Fruit fly (Drosophila melanogaster) whole organism, embryonic: ENCODE results near the gene CG13117.

Experiments
- CG10565 ChIP-seq: fragments of 200-800 bp; sonication (Bioruptor generic); optimal IDR thresholded peaks from 3 replicates; lab custom pipeline; 2016; ENCODE audit warnings: missing biosample characterization, mild to moderate bottlenecking, missing genetic modification characterization
- CG11398 ChIP-seq: fragments of 200-800 bp; sonication (Bioruptor generic); optimal IDR thresholded peaks from 2 replicates; lab custom pipeline; 2016; ENCODE audit warnings: missing biosample characterization, missing genetic modification characterization
- CG13624 ChIP-seq: fragments of 200-800 bp; sonication (Bioruptor generic); optimal IDR thresholded peaks from 2 replicates; lab custom pipeline; 2016; ENCODE audit warnings: missing biosample characterization, missing genetic modification characterization
- CG14014 ChIP-seq: fragments of 200-800 bp; sonication (Bioruptor generic); IDR thresholded peaks from 2 replicates; pipeline ENCODE4 v1.3.6; 2022; ENCODE audit warnings: missing biosample characterization, missing genetic modification characterization
- CG14441 ChIP-seq: fragments of 200-800 bp; sonication (Bioruptor generic); IDR thresholded peaks from 2 replicates; pipeline ENCODE4 v1.3.6; 2022; ENCODE audit warnings: missing biosample characterization, missing genetic modification characterization
- CG15601 ChIP-seq: fragments of 200-800 bp; sonication (Bioruptor generic); optimal IDR thresholded peaks from 3 replicates; lab custom pipeline; 2019; ENCODE audit warnings: missing biosample characterization, mild to moderate bottlenecking, missing genetic modification characterization, moderate library complexity
- CG16813 ChIP-seq: fragments of 200-800 bp; sonication (Bioruptor generic); IDR thresholded peaks from 3 replicates; pipeline ENCODE4 v1.3.6; 2022; ENCODE audit warnings: missing biosample characterization, missing genetic modification characterization; ENCODE audit not compliant: partially characterized antibody
- CG18619 ChIP-seq: fragments of 200-800 bp; sonication (Bioruptor generic); optimal IDR thresholded peaks from 3 replicates; lab custom pipeline; 2017; ENCODE audit warnings: missing biosample characterization, mild to moderate bottlenecking, missing genetic modification characterization
- CG2202 ChIP-seq: fragments of 200-800 bp; sonication (Bioruptor generic); optimal IDR thresholded peaks from 2 replicates; lab custom pipeline; 2018; ENCODE audit warnings: missing biosample characterization, mild to moderate bottlenecking, missing genetic modification characterization
- CG31224 ChIP-seq: fragments of 200-800 bp; sonication (Bioruptor generic); IDR thresholded peaks from 2 replicates; pipeline ENCODE4 v1.3.6; 2022; ENCODE audit warnings: missing biosample characterization, missing genetic modification characterization
- CG32767 ChIP-seq: fragments of 200-800 bp; sonication (Bioruptor generic); IDR thresholded peaks from 2 replicates; pipeline ENCODE4 v1.3.6; 2022; ENCODE audit warnings: missing biosample characterization, missing genetic modification characterization
- CG4328 ChIP-seq: fragments of 200-800 bp; sonication (Bioruptor generic); optimal IDR thresholded peaks from 3 replicates; lab custom pipeline; 2017; ENCODE audit warnings: missing biosample characterization, missing genetic modification reagents, missing genetic modification characterization
- CG4360 ChIP-seq: fragments of 200-800 bp; sonication (Bioruptor generic); IDR thresholded peaks from 2 replicates; pipeline ENCODE4 v1.3.6; 2022; ENCODE audit warnings: missing biosample characterization, missing genetic modification characterization
- CG6765 ChIP-seq: fragments of 200-800 bp; sonication (Bioruptor generic); optimal IDR thresholded peaks from 3 replicates; lab custom pipeline; 2017; ENCODE audit warnings: missing biosample characterization, mild to moderate bottlenecking, missing genetic modification characterization
- CG6854 ChIP-seq: fragments of 200-800 bp; sonication (Bioruptor generic); optimal IDR thresholded peaks from 3 replicates; lab custom pipeline; 2017; ENCODE audit warnings: missing biosample characterization, mild to moderate bottlenecking, missing genetic modification characterization
- CG7745 ChIP-seq: fragments of 200-800 bp; sonication (Bioruptor generic); optimal IDR thresholded peaks from 2 replicates; lab custom pipeline; 2018; ENCODE audit warnings: missing biosample characterization, mild to moderate bottlenecking, missing genetic modification characterization, moderate library complexity
- CG8089 ChIP-seq: fragments of 200-800 bp; sonication (Bioruptor generic); optimal IDR thresholded peaks from 3 replicates; lab custom pipeline; 2016; ENCODE audit warnings: missing biosample characterization, missing genetic modification characterization
- CG9727 ChIP-seq: fragments of 200-800 bp; sonication (Bioruptor generic); optimal IDR thresholded peaks from 3 replicates; lab custom pipeline; 2017; ENCODE audit warnings: missing biosample characterization, mild to moderate bottlenecking, missing genetic modification characterization
- D19A ChIP-seq: fragments of 200-800 bp; optimal IDR thresholded peaks from 3 replicates; lab custom pipeline; 2019; ENCODE audit warnings: missing biosample characterization, mild to moderate bottlenecking, missing genetic modification characterization, moderate library complexity
- D19B ChIP-seq: fragments of 200-800 bp; sonication (Bioruptor generic); optimal IDR thresholded peaks from 2 replicates; lab custom pipeline; 2017; ENCODE audit warnings: missing biosample characterization, mild to moderate bottlenecking, missing genetic modification characterization
- Dek ChIP-seq: fragments of 200-800 bp; sonication (Bioruptor generic); optimal IDR thresholded peaks from 3 replicates; lab custom pipeline; 2019; ENCODE audit warnings: missing biosample characterization, mild to moderate bottlenecking, missing genetic modification characterization, moderate library complexity
- Dip2 ChIP-seq: fragments of 200-800 bp; sonication (Bioruptor generic); IDR thresholded peaks from 2 replicates; pipeline ENCODE4 v1.3.6; 2022; ENCODE audit warnings: missing biosample characterization, missing genetic modification characterization
- Gug ChIP-seq: fragments of 200-800 bp; sonication (Bioruptor generic); IDR thresholded peaks from 4 replicates; pipeline ENCODE4 v1.3.6; 2022; ENCODE audit warnings: missing biosample characterization, missing genetic modification characterization
- H2.0 ChIP-seq: fragments of 200-800 bp; sonication (Bioruptor generic); IDR thresholded peaks from 2 replicates; pipeline ENCODE4 v1.3.6; 2022; ENCODE audit warnings: missing biosample characterization, missing genetic modification characterization
- Jarid2 ChIP-seq: fragments of 200-800 bp; sonication (Bioruptor generic); optimal IDR thresholded peaks from 3 replicates; lab custom pipeline; 2017; ENCODE audit warnings: mild to moderate bottlenecking, missing biosample characterization, missing genetic modification reagents, missing genetic modification characterization
- Max ChIP-seq: fragments of 200-800 bp; sonication (Bioruptor generic); optimal IDR thresholded peaks from 2 replicates; lab custom pipeline; 2016; ENCODE audit warnings: missing biosample characterization, mild to moderate bottlenecking, missing genetic modification characterization
- Optix ChIP-seq: fragments of 200-800 bp; sonication (Bioruptor generic); IDR thresholded peaks from 3 replicates; pipeline ENCODE4 v1.3.6; 2022; ENCODE audit warnings: missing biosample characterization, missing genetic modification characterization
- Rfx ChIP-seq: fragments of 200-800 bp; sonication (Bioruptor generic); IDR thresholded peaks from 2 replicates; pipeline ENCODE4 v1.3.6; 2022; ENCODE audit warnings: missing biosample characterization, missing genetic modification characterization
- Sox102F ChIP-seq: fragments of 200-800 bp; sonication (Bioruptor generic); optimal IDR thresholded peaks from 2 replicates; lab custom pipeline; 2018; ENCODE audit warnings: missing biosample characterization, mild to moderate bottlenecking, missing genetic modification characterization, moderate library complexity
- Sry-δ ChIP-seq: fragments of 200-800 bp; sonication (Bioruptor generic); optimal IDR thresholded peaks from 2 replicates; lab custom pipeline; 2016; ENCODE audit warnings: missing biosample characterization, missing genetic modification characterization
- Ssrp ChIP-seq: fragments of 200-800 bp; sonication (Bioruptor generic); optimal IDR thresholded peaks from 2 replicates; lab custom pipeline; 2018; ENCODE audit warnings: missing biosample characterization, mild to moderate bottlenecking, missing genetic modification characterization, moderate library complexity
- Stat92E ChIP-seq, 3 experiments: fragments of >200 bp in 2 of 3; fragments of 200-800 bp in 1 of 3; sonication (Bioruptor generic) in 1 of 3; optimal IDR thresholded peaks; 2 replicates each; lab custom pipeline; 2017 to 2019; ENCODE audit warnings: missing biosample characterization in 3 of 3, missing genetic modification characterization in 3 of 3, mild to moderate bottlenecking in 1 of 3, moderate library complexity in 1 of 3
- ac ChIP-seq: fragments of 200-800 bp; sonication (Bioruptor generic); optimal IDR thresholded peaks from 3 replicates; lab custom pipeline; 2017; ENCODE audit warnings: missing biosample characterization, mild to moderate bottlenecking, missing genetic modification characterization
- az2 ChIP-seq: fragments of 200-800 bp; sonication (Bioruptor generic); optimal IDR thresholded peaks from 3 replicates; lab custom pipeline; 2016; ENCODE audit warnings: missing biosample characterization, missing genetic modification characterization
- bigmax ChIP-seq: fragments of 200-800 bp; sonication (Bioruptor generic); optimal IDR thresholded peaks from 2 replicates; lab custom pipeline; 2018; ENCODE audit warnings: missing biosample characterization, mild to moderate bottlenecking, missing genetic modification characterization
- btn ChIP-seq: fragments of 200-800 bp; sonication (Bioruptor generic); optimal IDR thresholded peaks from 2 replicates; lab custom pipeline; 2016; ENCODE audit warnings: missing biosample characterization, missing genetic modification characterization
- chinmo ChIP-seq: fragments of 200-800 bp; sonication (Bioruptor generic); IDR thresholded peaks from 4 replicates; pipeline ENCODE4 v1.3.6; 2022; ENCODE audit warnings: missing biosample characterization, missing genetic modification characterization; ENCODE audit not compliant: partially characterized antibody
- crc ChIP-seq: fragments of 200-800 bp; sonication (Bioruptor generic); optimal IDR thresholded peaks from 2 replicates; lab custom pipeline; 2016; ENCODE audit warnings: missing biosample characterization, missing genetic modification characterization
- croc ChIP-seq: fragments of 200-800 bp; sonication (Bioruptor generic); conservative IDR thresholded peaks from 3 replicates; pipeline ENCODE4 v1.3.6; 2022; ENCODE audit warnings: missing biosample characterization, missing genetic modification characterization
- disco-r ChIP-seq: fragments of 200-800 bp; sonication (Bioruptor generic); optimal IDR thresholded peaks from 2 replicates; lab custom pipeline; 2016; ENCODE audit warnings: missing biosample characterization, missing genetic modification characterization
- eve ChIP-seq, 2 experiments: fragments of >200 bp; optimal IDR thresholded peaks; 2 replicates each; lab custom pipeline; 2017; ENCODE audit warnings: missing biosample characterization in 2 of 2, missing genetic modification characterization in 2 of 2
- eyg ChIP-seq: fragments of 200-800 bp; sonication (Bioruptor generic); optimal IDR thresholded peaks from 3 replicates; lab custom pipeline; 2016; ENCODE audit warnings: missing biosample characterization, missing genetic modification characterization
- grau ChIP-seq: fragments of 200-800 bp; optimal IDR thresholded peaks from 3 replicates; lab custom pipeline; 2019; ENCODE audit warnings: missing biosample characterization, mild to moderate bottlenecking, missing genetic modification characterization, moderate library complexity
- grn ChIP-seq: fragments of 200-800 bp; sonication (Bioruptor generic); optimal IDR thresholded peaks from 3 replicates; lab custom pipeline; 2017; ENCODE audit warnings: missing biosample characterization, missing genetic modification characterization
- h ChIP-seq: fragments of >200 bp; optimal IDR thresholded peaks from 2 replicates; lab custom pipeline; 2017
- jumu ChIP-seq: fragments of 200-800 bp; sonication (Bioruptor generic); optimal IDR thresholded peaks from 3 replicates; lab custom pipeline; 2016; ENCODE audit warnings: missing biosample characterization, missing genetic modification characterization
- ken ChIP-seq: fragments of 200-800 bp; sonication (Bioruptor generic); IDR thresholded peaks from 3 replicates; pipeline ENCODE4 v1.3.6; 2022; ENCODE audit warnings: missing biosample characterization, missing genetic modification characterization
- lab ChIP-seq: fragments of 200-800 bp; sonication (Bioruptor generic); optimal IDR thresholded peaks from 3 replicates; lab custom pipeline; 2017; ENCODE audit warnings: missing biosample characterization, missing genetic modification characterization, mild to moderate bottlenecking, moderate library complexity, missing genetic modification reagents
- pfk ChIP-seq: fragments of 200-800 bp; sonication (Bioruptor generic); optimal IDR thresholded peaks from 2 replicates; lab custom pipeline; 2018; ENCODE audit warnings: missing biosample characterization, mild to moderate bottlenecking, missing genetic modification characterization, moderate library complexity
- pnt ChIP-seq: fragments of 200-800 bp; sonication (Bioruptor generic); optimal IDR thresholded peaks from 3 replicates; lab custom pipeline; 2016; ENCODE audit warnings: missing biosample characterization, missing genetic modification characterization
- run ChIP-seq: fragments of 200-800 bp; sonication (Bioruptor generic); optimal IDR thresholded peaks from 3 replicates; lab custom pipeline; 2018; ENCODE audit warnings: missing biosample characterization, mild to moderate bottlenecking, missing genetic modification characterization
- tio ChIP-seq: fragments of 200-800 bp; sonication (Bioruptor generic); optimal IDR thresholded peaks from 2 replicates; lab custom pipeline; 2017; ENCODE audit warnings: missing biosample characterization, missing genetic modification characterization, inconsistent platforms

CG13117 gene

dm6 chr2L:9699615-9700014 lies 36.8 kb upstream of the CG13117 start, which contains the start of gene hoip (continued):
- TF ChIP-seq jumu (no peak), Ssrp (tag; lab: Kevin White, UChicago) (no peak), CG11398 (GFP tag; lab: Kevin White, UChicago) (no peak), CG4328 (GFP tag; lab: Kevin White, UChicago) (no peak), eyg (GFP tag; lab: Kevin White, UChicago) (no peak), CG18619 (no peak), CG14014 (GFP tag; lab: Robert Waterston, UW) (no peak), Dip2 (no peak), bigmax (no peak), CG6854 (no peak), h (lab: Kevin White, UChicago) (no peak), eve (GFP tag; optimal IDR thresholded peaks at IDR 0.05; lab: Kevin White, UChicago) (no peak), CG6765 (GFP tag; lab: Kevin White, UChicago) (no peak), D19A (no peak), CG13624 (GFP tag; lab: Kevin White, UChicago) (no peak), ken (GFP tag; lab: Robert Waterston, UW) (no peak), ac (GFP tag; lab: Kevin White, UChicago) (peak; percentile 3), crc (GFP tag; lab: Kevin White, UChicago) (no peak), CG2202 (tag; lab: Kevin White, UChicago) (no peak), Max (GFP tag; lab: Kevin White, UChicago) (peak; percentile 62), CG14441 (GFP tag; lab: Robert Waterston, UW) (no peak), run (tag; lab: Kevin White, UChicago) (no peak), Gug (no peak), lab (GFP tag; lab: Kevin White, UChicago) (no peak), disco-r (GFP tag; lab: Kevin White, UChicago) (no peak), Sox102F (GFP tag; lab: Kevin White, UChicago) (no peak), btn (GFP tag; lab: Kevin White, UChicago) (no peak), Optix (no peak), Sry-δ (GFP tag; lab: Kevin White, UChicago) (no peak), CG31224 (GFP tag; lab: Robert Waterston, UW) (no peak), CG15601 (tag; lab: Kevin White, UChicago) (no peak), az2 (GFP tag; lab: Kevin White, UChicago) (no peak), CG4360 (GFP tag; lab: Robert Waterston, UW) (no peak), CG9727 (GFP tag; lab: Kevin White, UChicago) (no peak), CG8089 (GFP tag; lab: Kevin White, UChicago) (no peak), Dek (tag; lab: Kevin White, UChicago) (no peak), H2.0 (GFP tag; lab: Robert Waterston, UW) (no peak), pnt (GFP tag; lab: Kevin White, UChicago) (no peak), Stat92E (GFP tag; optimal IDR thresholded peaks at IDR 0.05; lab: Kevin White, UChicago) (no peak), pfk (GFP tag; lab: Kevin White, UChicago) (no peak), chinmo (GFP tag; lab: Robert Waterston, UW) (no peak), grn (no peak), Jarid2 (GFP tag; lab: Kevin White, UChicago) (no peak), D19B (GFP tag; lab: Kevin White, UChicago) (no peak), CG16813 (GFP tag; lab: Robert Waterston, UW) (peak; percentile 25; the same call in 2 of the 3 replicates), croc (GFP tag; lab: Robert Waterston, UW) (no peak), grau (tag; lab: Kevin White, UChicago) (no peak), tio (GFP tag; lab: Kevin White, UChicago) (no peak), Rfx (peak; percentile 24; the same call in 1 of the 2 replicates), CG10565 (GFP tag; lab: Kevin White, UChicago) (no peak), CG7745 (no peak), CG32767 (GFP tag; lab: Robert Waterston, UW) (no peak)
